Fruit fly (Drosophila melanogaster) whole organism, embryonic: ENCODE measurements around the gene Pex10.
A peak's percentile ranks its signal among the peaks of the same experiment; 100 is the strongest.

Experiments
- Aef1 ChIP-seq: fragments of 200-800 bp; sonication (Bioruptor generic); IDR thresholded peaks from 3 replicates; pipeline ENCODE4 v1.3.6; 2022; ENCODE audit warnings: missing biosample characterization, missing genetic modification characterization
- Antp ChIP-seq: fragments of 200-800 bp; sonication (Bioruptor generic); optimal IDR thresholded peaks from 3 replicates; lab custom pipeline; 2016; ENCODE audit warnings: missing biosample characterization, missing genetic modification characterization
- Asciz ChIP-seq: fragments of 200-800 bp; sonication (Bioruptor generic); optimal IDR thresholded peaks from 2 replicates; lab custom pipeline; 2017; ENCODE audit warnings: missing biosample characterization, mild to moderate bottlenecking, missing genetic modification characterization, missing genetic modification reagents
- Atf6 ChIP-seq: fragments of 200-800 bp; sonication (Bioruptor generic); IDR thresholded peaks from 2 replicates; pipeline ENCODE4 v1.3.6; 2022; ENCODE audit warnings: missing biosample characterization, missing genetic modification characterization
- BtbVII ChIP-seq: fragments of 200-800 bp; sonication (Bioruptor generic); optimal IDR thresholded peaks from 3 replicates; lab custom pipeline; 2017; ENCODE audit warnings: missing biosample characterization, mild to moderate bottlenecking, missing genetic modification characterization
- CG10209 ChIP-seq: fragments of 200-800 bp; sonication (Bioruptor generic); optimal IDR thresholded peaks from 3 replicates; lab custom pipeline; 2017; ENCODE audit warnings: missing biosample characterization, mild to moderate bottlenecking, missing genetic modification characterization, missing genetic modification reagents
- CG10267 ChIP-seq: fragments of 200-800 bp; sonication (Bioruptor generic); optimal IDR thresholded peaks from 2 replicates; lab custom pipeline; 2018; ENCODE audit warnings: missing biosample characterization, mild to moderate bottlenecking, missing genetic modification characterization, moderate library complexity
- CG11695 ChIP-seq: fragments of 200-800 bp; sonication (Bioruptor generic); IDR thresholded peaks from 3 replicates; pipeline ENCODE4 v1.3.6; 2022; ENCODE audit warnings: missing biosample characterization, missing genetic modification characterization
- CG12391 ChIP-seq: fragments of 200-800 bp; sonication (Bioruptor generic); optimal IDR thresholded peaks from 3 replicates; lab custom pipeline; 2018; ENCODE audit warnings: missing biosample characterization, mild to moderate bottlenecking, missing genetic modification characterization, moderate library complexity
- CG14050 ChIP-seq: fragments of 200-800 bp; sonication (Bioruptor generic); IDR thresholded peaks from 3 replicates; pipeline ENCODE4 v1.3.6; 2022; ENCODE audit warnings: missing biosample characterization, missing genetic modification characterization
- CG15011 ChIP-seq: fragments of 200-800 bp; sonication (Bioruptor generic); optimal IDR thresholded peaks from 3 replicates; lab custom pipeline; 2018; ENCODE audit warnings: missing biosample characterization, mild to moderate bottlenecking, missing genetic modification characterization
- CG15269 ChIP-seq: fragments of 200-800 bp; sonication (Bioruptor generic); optimal IDR thresholded peaks from 2 replicates; lab custom pipeline; 2018; ENCODE audit warnings: missing biosample characterization, mild to moderate bottlenecking, missing genetic modification characterization, moderate library complexity
- CG1529 ChIP-seq: fragments of 200-800 bp; sonication (Bioruptor generic); optimal IDR thresholded peaks from 3 replicates; lab custom pipeline; 2018; ENCODE audit warnings: missing biosample characterization, missing genetic modification characterization
- CG15479 ChIP-seq: fragments of 200-800 bp; sonication (Bioruptor generic); optimal IDR thresholded peaks from 3 replicates; lab custom pipeline; 2019; ENCODE audit warnings: missing biosample characterization, mild to moderate bottlenecking, missing genetic modification characterization, moderate library complexity
- CG1603 ChIP-seq: fragments of 200-800 bp; sonication (Bioruptor generic); optimal IDR thresholded peaks from 2 replicates; lab custom pipeline; 2019; ENCODE audit warnings: missing biosample characterization, mild to moderate bottlenecking, missing genetic modification characterization, moderate library complexity
- CG18476 ChIP-seq: fragments of 200-800 bp; sonication (Bioruptor generic); optimal IDR thresholded peaks from 2 replicates; lab custom pipeline; 2016; ENCODE audit warnings: missing biosample characterization, mild to moderate bottlenecking, missing genetic modification characterization
- CG18764 ChIP-seq: fragments of 200-800 bp; sonication (Bioruptor generic); optimal IDR thresholded peaks from 3 replicates; lab custom pipeline; 2016; ENCODE audit warnings: missing biosample characterization, missing genetic modification characterization
- CG2199 ChIP-seq: fragments of 200-800 bp; sonication (Bioruptor generic); IDR thresholded peaks from 3 replicates; pipeline ENCODE4 v1.3.6; 2022; ENCODE audit warnings: missing biosample characterization, missing genetic modification characterization
- CG2712 ChIP-seq: fragments of 200-800 bp; optimal IDR thresholded peaks from 3 replicates; lab custom pipeline; 2019; ENCODE audit warnings: missing biosample characterization, mild to moderate bottlenecking, missing genetic modification characterization, moderate library complexity
- CG31224 ChIP-seq: fragments of 200-800 bp; sonication (Bioruptor generic); IDR thresholded peaks from 2 replicates; pipeline ENCODE4 v1.3.6; 2022; ENCODE audit warnings: missing biosample characterization, missing genetic modification characterization
- CG7839 ChIP-seq: fragments of 200-800 bp; sonication (Bioruptor generic); optimal IDR thresholded peaks from 3 replicates; lab custom pipeline; 2018; ENCODE audit warnings: missing biosample characterization, mild to moderate bottlenecking, missing genetic modification characterization, moderate library complexity
- CG8944 ChIP-seq: fragments of 200-800 bp; sonication (Bioruptor generic); optimal IDR thresholded peaks from 3 replicates; lab custom pipeline; 2016; ENCODE audit warnings: missing biosample characterization, missing genetic modification characterization
- Camta ChIP-seq: fragments of 200-800 bp; sonication (Bioruptor generic); optimal IDR thresholded peaks from 2 replicates; lab custom pipeline; 2016; ENCODE audit warnings: missing biosample characterization, missing genetic modification characterization
- Chrac-16 ChIP-seq: fragments of 200-800 bp; sonication (Bioruptor generic); optimal IDR thresholded peaks from 3 replicates; lab custom pipeline; 2016; ENCODE audit warnings: missing biosample characterization, missing genetic modification characterization
- D ChIP-seq, 2 experiments: fragments of 200-800 bp in 1 of 2; fragments of >200 bp in 1 of 2; sonication (Bioruptor generic) in 1 of 2; optimal IDR thresholded peaks; 2 replicates in 1 of 2; 3 replicates in 1 of 2; lab custom pipeline; 2017; ENCODE audit warnings: mild to moderate bottlenecking in 1 of 2, missing biosample characterization in 1 of 2, missing genetic modification characterization in 1 of 2, missing genetic modification reagents in 1 of 2
- Ets65A ChIP-seq: fragments of 200-800 bp; sonication (Bioruptor generic); peaks from one replicate; lab custom pipeline; 2016; ENCODE audit warnings: missing biosample characterization, missing genetic modification characterization
- Fer3 ChIP-seq: fragments of 200-800 bp; sonication (Bioruptor generic); optimal IDR thresholded peaks from 2 replicates; lab custom pipeline; 2018; ENCODE audit warnings: missing biosample characterization, mild to moderate bottlenecking, missing genetic modification characterization, moderate library complexity
- HHEX ChIP-seq: fragments of 200-800 bp; sonication (Bioruptor generic); optimal IDR thresholded peaks from 3 replicates; lab custom pipeline; 2017; ENCODE audit warnings: missing biosample characterization, mild to moderate bottlenecking, missing genetic modification characterization, missing genetic modification reagents
- HLH4C ChIP-seq: fragments of 200-800 bp; sonication (Bioruptor generic); IDR thresholded peaks from 3 replicates; pipeline ENCODE4 v1.3.6; 2022; ENCODE audit warnings: missing biosample characterization, missing genetic modification characterization; ENCODE audit not compliant: partially characterized antibody
- Hmx ChIP-seq: fragments of 200-800 bp; sonication (Bioruptor generic); optimal IDR thresholded peaks from 2 replicates; lab custom pipeline; 2016; ENCODE audit warnings: missing biosample characterization, missing genetic modification characterization
- Mad ChIP-seq: fragments of 200-800 bp; sonication (Bioruptor generic); optimal IDR thresholded peaks from 2 replicates; lab custom pipeline; 2016; ENCODE audit warnings: missing biosample characterization, missing genetic modification characterization
- Xrp1 ChIP-seq: fragments of 200-800 bp; sonication (Bioruptor generic); IDR thresholded peaks from 2 replicates; pipeline ENCODE4 v1.3.6; 2022; ENCODE audit warnings: missing biosample characterization, missing genetic modification characterization
- bcd ChIP-seq: fragments of 200-800 bp; sonication (Bioruptor generic); optimal IDR thresholded peaks from 2 replicates; lab custom pipeline; 2017; ENCODE audit warnings: missing biosample characterization, mild to moderate bottlenecking, missing genetic modification characterization
- exex ChIP-seq: fragments of 200-800 bp; sonication (Bioruptor generic); optimal IDR thresholded peaks from 4 replicates; lab custom pipeline; 2018; ENCODE audit warnings: missing biosample characterization, mild to moderate bottlenecking, missing genetic modification characterization, moderate library complexity
- gem ChIP-seq: fragments of 200-800 bp; sonication (Bioruptor generic); optimal IDR thresholded peaks from 2 replicates; lab custom pipeline; 2019; ENCODE audit warnings: missing biosample characterization, mild to moderate bottlenecking, missing genetic modification characterization, moderate library complexity
- grau ChIP-seq: fragments of 200-800 bp; optimal IDR thresholded peaks from 3 replicates; lab custom pipeline; 2019; ENCODE audit warnings: missing biosample characterization, mild to moderate bottlenecking, missing genetic modification characterization, moderate library complexity
- ken ChIP-seq: fragments of 200-800 bp; sonication (Bioruptor generic); IDR thresholded peaks from 3 replicates; pipeline ENCODE4 v1.3.6; 2022; ENCODE audit warnings: missing biosample characterization, missing genetic modification characterization
- lab ChIP-seq: fragments of 200-800 bp; sonication (Bioruptor generic); optimal IDR thresholded peaks from 3 replicates; lab custom pipeline; 2017; ENCODE audit warnings: missing biosample characterization, missing genetic modification characterization, mild to moderate bottlenecking, moderate library complexity, missing genetic modification reagents
- lilli ChIP-seq: fragments of 200-800 bp; sonication (Bioruptor generic); optimal IDR thresholded peaks from 3 replicates; lab custom pipeline; 2016; ENCODE audit warnings: missing biosample characterization, missing genetic modification characterization
- nau ChIP-seq: fragments of 200-800 bp; sonication (Bioruptor generic); optimal IDR thresholded peaks from 3 replicates; lab custom pipeline; 2017; ENCODE audit warnings: missing biosample characterization, mild to moderate bottlenecking, missing genetic modification characterization, missing genetic modification reagents
- pb ChIP-seq: fragments of 200-800 bp; sonication (Bioruptor generic); optimal IDR thresholded peaks from 3 replicates; lab custom pipeline; 2016; ENCODE audit warnings: missing biosample characterization, missing genetic modification characterization
- row ChIP-seq: fragments of 200-800 bp; sonication (Bioruptor generic); IDR thresholded peaks from 3 replicates; pipeline ENCODE4 v1.3.6; 2022; ENCODE audit warnings: missing biosample characterization, missing genetic modification characterization
- sc ChIP-seq, 3 experiments: fragments of >200 bp in 2 of 3; fragments of 200-800 bp in 1 of 3; sonication (Bioruptor generic) in 1 of 3; optimal IDR thresholded peaks; 2 replicates in 2 of 3; 3 replicates in 1 of 3; lab custom pipeline; 2017; ENCODE audit warnings: mild to moderate bottlenecking in 1 of 3, missing biosample characterization in 1 of 3, missing genetic modification characterization in 1 of 3, missing genetic modification reagents in 1 of 3
- scrt ChIP-seq: fragments of 200-800 bp; sonication (Bioruptor generic); optimal IDR thresholded peaks from 2 replicates; lab custom pipeline; 2018; ENCODE audit warnings: missing biosample characterization, mild to moderate bottlenecking, missing genetic modification characterization, moderate library complexity
- tap ChIP-seq: fragments of 200-800 bp; optimal IDR thresholded peaks from 3 replicates; lab custom pipeline; 2019; ENCODE audit warnings: missing biosample characterization, mild to moderate bottlenecking, missing genetic modification characterization, moderate library complexity
- tgo ChIP-seq: fragments of 200-800 bp; sonication (Bioruptor generic); IDR thresholded peaks from 3 replicates; pipeline ENCODE4 v1.3.6; 2022; ENCODE audit warnings: missing biosample characterization, missing genetic modification characterization
- vvl ChIP-seq: fragments of 200-800 bp; sonication (Bioruptor generic); IDR thresholded peaks from 2 replicates; pipeline ENCODE4 v1.3.6; 2022; ENCODE audit warnings: missing biosample characterization, missing genetic modification characterization
- z ChIP-seq: fragments of 200-800 bp; sonication (Bioruptor generic); IDR thresholded peaks from 3 replicates; pipeline ENCODE4 v1.3.6; 2022; ENCODE audit warnings: missing biosample characterization, missing genetic modification characterization

The Pex10 gene

dm6 chr3L:1578391-1578948, 20.4 kb downstream of the Pex10 start (continued):
- TF ChIP-seq Atf6 (GFP tag; lab: Robert Waterston, UW) (peak; percentile 61), Mad (no peak), pb (GFP tag; lab: Kevin White, UChicago) (peak; percentile 16), scrt (peak; percentile 20), HHEX (GFP tag; lab: Kevin White, UChicago) (peak; percentile 69), CG31224 (0 out of 2 replicates have a peak, but pooled peaks have one; percentile 7), CG2199 (no peak), CG11695 (GFP tag; lab: Robert Waterston, UW) (0 out of 3 replicates have a peak, but pooled peaks have one; percentile 31), CG18476 (GFP tag; lab: Kevin White, UChicago) (peak; percentile 50), Camta (GFP tag; lab: Kevin White, UChicago) (peak; percentile 33), tap (tag; lab: Kevin White, UChicago) (peak; percentile 17), lilli (peak; percentile 39), CG18764 (GFP tag; lab: Kevin White, UChicago) (peak; percentile 14), lab (GFP tag; lab: Kevin White, UChicago) (peak; percentile 76), Antp (GFP tag; lab: Kevin White, UChicago) (peak; percentile 43), exex (tag; lab: Kevin White, UChicago) (peak; percentile 51), D (optimal IDR thresholded peaks at IDR 0.05; lab: Kevin White, UChicago) (no peak), D (GFP tag; optimal IDR thresholded peaks at IDR 0.05; lab: Kevin White, UChicago) (peak; percentile 9), z (GFP tag; lab: Robert Waterston, UW) (no peak), Hmx (no peak), gem (tag; lab: Kevin White, UChicago) (peak; percentile 59), CG15011 (peak; percentile 43), CG10209 (peak; percentile 15), CG14050 (no peak), sc (optimal IDR thresholded peaks at IDR 0.05; lab: Kevin White, UChicago) (no peak), sc (GFP tag; optimal IDR thresholded peaks at IDR 0.05; lab: Kevin White, UChicago) (no peak), CG2712 (tag; lab: Kevin White, UChicago) (peak; percentile 43), CG1529 (GFP tag; lab: Kevin White, UChicago) (peak; percentile 3), CG15479 (GFP tag; lab: Kevin White, UChicago) (no peak), bcd (GFP tag; lab: Kevin White, UChicago) (peak; percentile 21), CG12391 (peak; percentile 26), nau (GFP tag; lab: Kevin White, UChicago) (peak; percentile 49), CG7839 (peak; percentile 40), Fer3 (peak; percentile 47), ken (GFP tag; lab: Robert Waterston, UW) (0 out of 3 replicates have a peak, but pooled peaks have one; percentile 38), grau (tag; lab: Kevin White, UChicago) (peak; percentile 80), row (GFP tag; lab: Robert Waterston, UW) (peak; percentile 57; the same call in 2 of the 3 replicates), Aef1 (GFP tag; lab: Robert Waterston, UW) (0 out of 3 replicates have a peak, but pooled peaks have one; percentile 33), vvl (GFP tag; lab: Robert Waterston, UW) (peak; percentile 40; the same call in 1 of the 2 replicates), Xrp1 (GFP tag; lab: Robert Waterston, UW) (peak; percentile 32; the same call in 1 of the 2 replicates), CG1603 (tag; lab: Kevin White, UChicago) (peak; percentile 24), CG10267 (peak; percentile 7), Chrac-16 (GFP tag; lab: Kevin White, UChicago) (peak; percentile 34), Ets65A (GFP tag; lab: Kevin White, UChicago) (peak; percentile 96), tgo (GFP tag; lab: Robert Waterston, UW) (peak; percentile 41; the same call in 1 of the 3 replicates), CG8944 (peak; percentile 5), Asciz (GFP tag; lab: Kevin White, UChicago) (peak; percentile 64), HLH4C (GFP tag; lab: Robert Waterston, UW) (no peak), CG15269 (peak; percentile 50), BtbVII (peak; percentile 69)
